Fruit fly (Drosophila melanogaster): Measurements from ENCODE around the gene Dyro.

Gene Dyro

dm6 chr3L:11251721-11252423 is 43.8 kb downstream of the Dyro start, which contains the start of gene scyl (continued):
- TF ChIP-seq pzg (GFP tag; optimal IDR thresholded peaks at IDR 0.05) (no peak), Hmx (GFP tag; optimal IDR thresholded peaks at IDR 0.05) (no peak), CG7745 (tag; optimal IDR thresholded peaks at IDR 0.05) (peak; percentile 84), abd-A (tag; optimal IDR thresholded peaks at IDR 0.05) (peak; percentile 87), CG17802 (tag; optimal IDR thresholded peaks at IDR 0.05) (no peak), vfl (GFP tag; optimal IDR thresholded peaks at IDR 0.05) (peak; percentile 0), ase (GFP tag; IDR thresholded peaks at IDR 0.05) (0 out of 3 replicates have a peak, but pooled peaks have one; percentile 27), ind (GFP tag; optimal IDR thresholded peaks at IDR 0.05) (peak; percentile 1), lov (optimal IDR thresholded peaks at IDR 0.05) (no peak), lov (GFP tag; IDR thresholded peaks at IDR 0.05) (peak; percentile 82), CG2116 (GFP tag; optimal IDR thresholded peaks at IDR 0.05) (no peak), CG8388 (GFP tag; optimal IDR thresholded peaks at IDR 0.05) (peak; percentile 34), seq (GFP tag; IDR thresholded peaks at IDR 0.05) (peak; percentile 63; the same call in 1 of the 2 replicates), H15 (GFP tag; IDR thresholded peaks at IDR 0.05) (no peak), CG14965 (GFP tag; optimal IDR thresholded peaks at IDR 0.05; ENCODE audit: borderline replicate concordance) (no peak), Dbx (GFP tag; IDR thresholded peaks at IDR 0.05) (peak; percentile 75), CG12744 (GFP tag; optimal IDR thresholded peaks at IDR 0.05) (peak; percentile 49), CG12942 (GFP tag; optimal IDR thresholded peaks at IDR 0.05) (peak; percentile 8), GATAe (GFP tag; conservative IDR thresholded peaks at IDR 0.05) (no peak), Rx (GFP tag; IDR thresholded peaks at IDR 0.05) (no peak; the same call in 1 of the 2 replicates), Spps (tag; optimal IDR thresholded peaks at IDR 0.05) (no peak), CG1647 (GFP tag; optimal IDR thresholded peaks at IDR 0.05) (peak; percentile 33), Sin3A (optimal IDR thresholded peaks at IDR 0.05) (no peak), CG33557 (GFP tag; optimal IDR thresholded peaks at IDR 0.05) (peak; percentile 66), CG11085 (GFP tag; IDR thresholded peaks at IDR 0.05) (no peak), CG4328 (GFP tag; optimal IDR thresholded peaks at IDR 0.05) (peak; percentile 14), CG6765 (GFP tag; optimal IDR thresholded peaks at IDR 0.05) (peak; percentile 54), CG4360 (GFP tag; IDR thresholded peaks at IDR 0.05) (peak; percentile 97), CG9817 (tag; optimal IDR thresholded peaks at IDR 0.05) (no peak), Tbp (GFP tag; optimal IDR thresholded peaks at IDR 0.05) (peak; percentile 91), pho (GFP tag; optimal IDR thresholded peaks at IDR 0.05) (peak; percentile 46), CG15479 (GFP tag; optimal IDR thresholded peaks at IDR 0.05) (peak; percentile 99), HLH3B (GFP tag; IDR thresholded peaks at IDR 0.05) (peak; percentile 54; the same call in 1 of the 2 replicates), CG17328 (GFP tag; IDR thresholded peaks at IDR 0.05) (peak; percentile 75), pnt (GFP tag; optimal IDR thresholded peaks at IDR 0.05) (peak; percentile 23), sens (GFP tag) (peak; percentile 87), CG6272 (GFP tag; IDR thresholded peaks at IDR 0.05) (no peak), Opbp (GFP tag; IDR thresholded peaks at IDR 0.05; ENCODE audit: partially characterized antibody) (peak; percentile 81), CG30020 (tag; optimal IDR thresholded peaks at IDR 0.05) (no peak), Camta (GFP tag; optimal IDR thresholded peaks at IDR 0.05) (peak; percentile 69), zen2 (GFP tag; IDR thresholded peaks at IDR 0.05; ENCODE audit: partially characterized antibody) (peak; percentile 87; the same call in 2 of the 3 replicates), hth (optimal IDR thresholded peaks at IDR 0.05) (no peak), Neu2 (GFP tag; optimal IDR thresholded peaks at IDR 0.05; ENCODE audit: borderline replicate concordance) (peak; percentile 18), Mrtf (GFP tag; IDR thresholded peaks at IDR 0.05) (no peak), HmgD (GFP tag; optimal IDR thresholded peaks at IDR 0.05) (peak; percentile 51), Meics (GFP tag; optimal IDR thresholded peaks at IDR 0.05) (peak; percentile 54), CG2120 (GFP tag; optimal IDR thresholded peaks at IDR 0.05) (peak; percentile 47), CG10267 (tag; optimal IDR thresholded peaks at IDR 0.05) (peak; percentile 20), CG31224 (GFP tag; IDR thresholded peaks at IDR 0.05) (0 out of 2 replicates have a peak, but pooled peaks have one; percentile 33), CG1529 (GFP tag; optimal IDR thresholded peaks at IDR 0.05) (peak; percentile 24), Fer2 (tag; optimal IDR thresholded peaks at IDR 0.05) (no peak)

Measured in whole organism, embryonic.